Worm (Caenorhabditis elegans) whole organism, late embryonic: ENCODE measurements around the gene egl-9.

Experiments
- Y22D7AL.16 ChIP-seq: sonication (generic microtip); optimal IDR thresholded peaks from 2 replicates; lab custom pipeline; 2016; ENCODE audit warnings: missing genetic modification characterization, missing compliant biosample characterization
- ama-1 ChIP-seq: fragments of 150-350 bp; optimal IDR thresholded peaks from 2 replicates; lab custom pipeline; 2014
- hlh-8 ChIP-seq: sonication (generic microtip); optimal IDR thresholded peaks from 2 replicates; lab custom pipeline; 2016; ENCODE audit warnings: missing genotype, missing genetic modification characterization, missing compliant biosample characterization
- unc-42 ChIP-seq: sonication (generic microtip); optimal IDR thresholded peaks from 2 replicates; lab custom pipeline; 2016; ENCODE audit warnings: missing genotype, missing genetic modification characterization, missing compliant biosample characterization

DNA sequence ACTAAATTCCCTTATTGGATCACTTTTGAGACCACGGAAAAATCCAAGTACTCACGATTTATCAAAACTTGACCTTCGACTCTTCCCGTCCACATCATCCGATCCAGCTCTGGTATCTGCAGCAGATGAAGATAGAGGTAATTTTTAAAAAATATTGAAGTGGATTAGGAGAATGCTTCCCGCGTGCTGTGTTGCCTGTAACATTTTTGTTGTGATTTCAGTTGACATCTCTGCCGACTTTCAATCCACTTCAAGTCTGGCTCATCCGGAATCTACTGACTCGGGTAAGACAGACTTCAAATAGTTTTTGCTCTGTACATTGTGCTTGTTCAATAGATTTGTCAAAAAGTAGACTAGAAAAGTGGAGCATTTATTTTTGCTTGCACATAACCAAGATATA, 7.1 kb downstream of the egl-9 start:
- TF ChIP-seq ama-1 (no peak), hlh-8 (no peak), unc-42 (tag; lab: Kevin White, UChicago) (no peak), Y22D7AL.16 (tag; lab: Kevin White, UChicago) (no peak)
